Fruit fly (Drosophila melanogaster) whole organism, embryonic: ENCODE results near the gene CG9117.

Source experiments
- Bteb2 ChIP-seq: fragments of 200-800 bp; sonication (Bioruptor generic); optimal IDR thresholded peaks from 2 replicates; lab custom pipeline; 2016; ENCODE audit warnings: missing biosample characterization, missing genetic modification characterization
- CG10431 ChIP-seq: fragments of 200-800 bp; sonication (Bioruptor generic); optimal IDR thresholded peaks from 3 replicates; lab custom pipeline; 2018; ENCODE audit warnings: missing biosample characterization, mild to moderate bottlenecking, missing genetic modification characterization
- CG11560 ChIP-seq: fragments of 200-800 bp; sonication (Bioruptor generic); IDR thresholded peaks from 3 replicates; pipeline ENCODE4 v1.3.6; 2022; ENCODE audit warnings: missing biosample characterization, missing genetic modification characterization
- CG12071 ChIP-seq: fragments of 200-800 bp; sonication (Bioruptor generic); optimal IDR thresholded peaks from 3 replicates; lab custom pipeline; 2018; ENCODE audit warnings: missing biosample characterization, mild to moderate bottlenecking, missing genetic modification characterization
- CG12942 ChIP-seq: fragments of 200-800 bp; sonication (Bioruptor generic); optimal IDR thresholded peaks from 3 replicates; lab custom pipeline; 2016; ENCODE audit warnings: missing biosample characterization, missing genetic modification characterization
- CG14441 ChIP-seq: fragments of 200-800 bp; sonication (Bioruptor generic); IDR thresholded peaks from 2 replicates; pipeline ENCODE4 v1.3.6; 2022; ENCODE audit warnings: missing biosample characterization, missing genetic modification characterization
- CG15011 ChIP-seq: fragments of 200-800 bp; sonication (Bioruptor generic); optimal IDR thresholded peaks from 3 replicates; lab custom pipeline; 2018; ENCODE audit warnings: missing biosample characterization, mild to moderate bottlenecking, missing genetic modification characterization
- CG16815 ChIP-seq: fragments of 200-800 bp; sonication (Bioruptor generic); optimal IDR thresholded peaks from 3 replicates; lab custom pipeline; 2017; ENCODE audit warnings: missing biosample characterization, mild to moderate bottlenecking, missing genetic modification characterization
- CG1792 ChIP-seq: fragments of 200-800 bp; sonication (Bioruptor generic); optimal IDR thresholded peaks from 2 replicates; lab custom pipeline; 2016; ENCODE audit warnings: missing biosample characterization, missing genetic modification characterization
- CG3163 ChIP-seq: fragments of 200-800 bp; sonication (Bioruptor generic); optimal IDR thresholded peaks from 3 replicates; lab custom pipeline; 2016; ENCODE audit warnings: missing biosample characterization, missing genetic modification characterization
- CG34376 ChIP-seq: fragments of 200-800 bp; sonication (Bioruptor generic); optimal IDR thresholded peaks from 2 replicates; lab custom pipeline; 2018; ENCODE audit warnings: missing biosample characterization, mild to moderate bottlenecking, missing genetic modification characterization
- CG4360 ChIP-seq: fragments of 200-800 bp; sonication (Bioruptor generic); IDR thresholded peaks from 2 replicates; pipeline ENCODE4 v1.3.6; 2022; ENCODE audit warnings: missing biosample characterization, missing genetic modification characterization
- CG6791 ChIP-seq: fragments of 200-800 bp; sonication (Bioruptor generic); IDR thresholded peaks from 3 replicates; pipeline ENCODE4 v1.3.6; 2022; ENCODE audit warnings: missing biosample characterization, missing genetic modification characterization; ENCODE audit not compliant: partially characterized antibody
- CG7271 ChIP-seq: fragments of 200-800 bp; sonication (Bioruptor generic); optimal IDR thresholded peaks from 2 replicates; lab custom pipeline; 2018; ENCODE audit warnings: missing biosample characterization, mild to moderate bottlenecking, missing genetic modification characterization, moderate library complexity
- CG7928 ChIP-seq: fragments of 200-800 bp; sonication (Bioruptor generic); optimal IDR thresholded peaks from 2 replicates; lab custom pipeline; 2017; ENCODE audit warnings: missing biosample characterization, mild to moderate bottlenecking, missing genetic modification characterization
- CG8290 ChIP-seq, 3 experiments: fragments of 200-800 bp; sonication (Bioruptor generic); optimal IDR thresholded peaks; 2 replicates each; lab custom pipeline; 2016 to 2019; ENCODE audit warnings: missing biosample characterization in 3 of 3, missing genetic modification characterization in 3 of 3, mild to moderate bottlenecking in 2 of 3, moderate library complexity in 1 of 3
- CG8944 ChIP-seq: fragments of 200-800 bp; sonication (Bioruptor generic); optimal IDR thresholded peaks from 3 replicates; lab custom pipeline; 2016; ENCODE audit warnings: missing biosample characterization, missing genetic modification characterization
- CG9817 ChIP-seq: fragments of 200-800 bp; sonication (Bioruptor generic); optimal IDR thresholded peaks from 2 replicates; lab custom pipeline; 2018; ENCODE audit warnings: missing biosample characterization, mild to moderate bottlenecking, missing genetic modification characterization, moderate library complexity
- CG9876 ChIP-seq: fragments of 200-800 bp; sonication (Bioruptor generic); optimal IDR thresholded peaks from 2 replicates; lab custom pipeline; 2016; ENCODE audit warnings: missing biosample characterization, missing genetic modification characterization
- GATAe ChIP-seq: fragments of 200-800 bp; sonication (Bioruptor generic); conservative IDR thresholded peaks from 2 replicates; pipeline ENCODE4 v1.3.6; 2022; ENCODE audit warnings: missing biosample characterization, missing genetic modification characterization
- H15 ChIP-seq: fragments of 200-800 bp; sonication (Bioruptor generic); IDR thresholded peaks from 3 replicates; pipeline ENCODE4 v1.3.6; 2022; ENCODE audit warnings: missing biosample characterization, missing genetic modification characterization
- MTF-1 ChIP-seq: fragments of 200-800 bp; sonication (Bioruptor generic); optimal IDR thresholded peaks from 2 replicates; lab custom pipeline; 2018; ENCODE audit warnings: missing biosample characterization, mild to moderate bottlenecking, missing genetic modification characterization, borderline replicate concordance
- Mad ChIP-seq: fragments of 200-800 bp; sonication (Bioruptor generic); optimal IDR thresholded peaks from 2 replicates; lab custom pipeline; 2016; ENCODE audit warnings: missing biosample characterization, missing genetic modification characterization
- Max ChIP-seq: fragments of 200-800 bp; sonication (Bioruptor generic); optimal IDR thresholded peaks from 2 replicates; lab custom pipeline; 2016; ENCODE audit warnings: missing biosample characterization, mild to moderate bottlenecking, missing genetic modification characterization
- Mes4 ChIP-seq: fragments of 200-800 bp; sonication (Bioruptor generic); optimal IDR thresholded peaks from 2 replicates; lab custom pipeline; 2016; ENCODE audit warnings: missing biosample characterization, missing genetic modification characterization
- NC2α ChIP-seq: fragments of 200-800 bp; sonication (Bioruptor generic); optimal IDR thresholded peaks from 2 replicates; lab custom pipeline; 2016; ENCODE audit warnings: missing biosample characterization, missing genetic modification characterization
- NK7.1 ChIP-seq: fragments of 200-800 bp; sonication (Bioruptor generic); optimal IDR thresholded peaks from 3 replicates; lab custom pipeline; 2016; ENCODE audit warnings: missing biosample characterization, missing genetic modification characterization
- NfI ChIP-seq: fragments of 200-800 bp; sonication (Bioruptor generic); optimal IDR thresholded peaks from 3 replicates; lab custom pipeline; 2018; ENCODE audit warnings: missing biosample characterization, mild to moderate bottlenecking, missing genetic modification characterization, moderate library complexity
- Stat92E ChIP-seq, 3 experiments: fragments of >200 bp in 2 of 3; fragments of 200-800 bp in 1 of 3; sonication (Bioruptor generic) in 1 of 3; optimal IDR thresholded peaks; 2 replicates each; lab custom pipeline; 2017 to 2019; ENCODE audit warnings: missing biosample characterization in 3 of 3, missing genetic modification characterization in 3 of 3, mild to moderate bottlenecking in 1 of 3, moderate library complexity in 1 of 3
- al ChIP-seq: fragments of 200-800 bp; sonication (Bioruptor generic); IDR thresholded peaks from 2 replicates; pipeline ENCODE4 v1.3.6; 2022; ENCODE audit warnings: missing biosample characterization, missing genetic modification characterization
- amos ChIP-seq: fragments of 200-800 bp; sonication (Bioruptor generic); IDR thresholded peaks from 2 replicates; pipeline ENCODE4 v1.3.6; 2022; ENCODE audit warnings: missing biosample characterization, missing genetic modification characterization; ENCODE audit not compliant: partially characterized antibody
- aop ChIP-seq: fragments of 200-800 bp; sonication (Bioruptor generic); IDR thresholded peaks from 2 replicates; pipeline ENCODE4 v1.3.6; 2022; ENCODE audit warnings: missing biosample characterization, missing genetic modification characterization
- ara ChIP-seq: fragments of 200-800 bp; sonication (Bioruptor generic); IDR thresholded peaks from 2 replicates; pipeline ENCODE4 v1.3.6; 2022; ENCODE audit warnings: missing biosample characterization, missing genetic modification characterization
- bab2 ChIP-seq: fragments of 200-800 bp; sonication (Bioruptor generic); optimal IDR thresholded peaks from 2 replicates; lab custom pipeline; 2016; ENCODE audit warnings: missing biosample characterization, missing genetic modification characterization
- bbx ChIP-seq: fragments of 200-800 bp; sonication (Bioruptor generic); IDR thresholded peaks from 2 replicates; pipeline ENCODE4 v1.3.6; 2022; ENCODE audit warnings: missing biosample characterization, missing genetic modification characterization; ENCODE audit not compliant: partially characterized antibody
- btn ChIP-seq: fragments of 200-800 bp; sonication (Bioruptor generic); optimal IDR thresholded peaks from 2 replicates; lab custom pipeline; 2016; ENCODE audit warnings: missing biosample characterization, missing genetic modification characterization
- ci ChIP-seq: fragments of 200-800 bp; sonication (Bioruptor generic); IDR thresholded peaks from 3 replicates; pipeline ENCODE4 v1.3.6; 2022; ENCODE audit warnings: missing biosample characterization, missing genetic modification characterization
- dmrt99B ChIP-seq: fragments of 200-800 bp; sonication (Bioruptor generic); optimal IDR thresholded peaks from 2 replicates; lab custom pipeline; 2018; ENCODE audit warnings: missing biosample characterization, mild to moderate bottlenecking, missing genetic modification characterization, moderate library complexity
- gcm ChIP-seq: fragments of 200-800 bp; sonication (Bioruptor generic); optimal IDR thresholded peaks from 2 replicates; lab custom pipeline; 2019; ENCODE audit warnings: missing biosample characterization, mild to moderate bottlenecking, missing genetic modification characterization, moderate library complexity
- gro ChIP-seq: fragments of 200-800 bp; sonication (Bioruptor generic); optimal IDR thresholded peaks from 2 replicates; lab custom pipeline; 2016; ENCODE audit warnings: missing biosample characterization, missing genetic modification characterization
- jigr1 ChIP-seq: fragments of 200-800 bp; sonication (Bioruptor generic); IDR thresholded peaks from 3 replicates; pipeline ENCODE4 v1.3.6; 2022; ENCODE audit warnings: missing biosample characterization, missing genetic modification characterization
- lab ChIP-seq: fragments of 200-800 bp; sonication (Bioruptor generic); optimal IDR thresholded peaks from 3 replicates; lab custom pipeline; 2017; ENCODE audit warnings: missing biosample characterization, missing genetic modification characterization, mild to moderate bottlenecking, moderate library complexity, missing genetic modification reagents
- p53 ChIP-seq: fragments of 200-800 bp; sonication (Bioruptor generic); optimal IDR thresholded peaks from 2 replicates; lab custom pipeline; 2016; ENCODE audit warnings: missing biosample characterization, missing genetic modification characterization
- phol ChIP-seq: fragments of 200-800 bp; sonication (Bioruptor generic); optimal IDR thresholded peaks from 3 replicates; lab custom pipeline; 2018; ENCODE audit warnings: missing biosample characterization, mild to moderate bottlenecking, missing genetic modification characterization, moderate library complexity
- rib ChIP-seq: fragments of 200-800 bp; sonication (Bioruptor generic); IDR thresholded peaks from 2 replicates; pipeline ENCODE4 v1.3.6; 2022; ENCODE audit warnings: missing biosample characterization, missing genetic modification characterization
- run ChIP-seq: fragments of 200-800 bp; sonication (Bioruptor generic); optimal IDR thresholded peaks from 3 replicates; lab custom pipeline; 2018; ENCODE audit warnings: missing biosample characterization, mild to moderate bottlenecking, missing genetic modification characterization
- sens ChIP-seq: fragments of 200-800 bp; sonication (Bioruptor generic); peaks from one replicate; lab custom pipeline; 2016; ENCODE audit warnings: missing biosample characterization, missing genetic modification characterization
- sens-2 ChIP-seq: fragments of 200-800 bp; sonication (Bioruptor generic); IDR thresholded peaks from 2 replicates; pipeline ENCODE4 v1.3.6; 2022; ENCODE audit warnings: missing biosample characterization, missing genetic modification characterization
- slbo ChIP-seq: fragments of 200-800 bp; sonication (Bioruptor generic); IDR thresholded peaks from 2 replicates; pipeline ENCODE4 v1.3.6; 2022; ENCODE audit warnings: missing biosample characterization, missing genetic modification characterization
- slp2 ChIP-seq: fragments of 200-800 bp; sonication (Bioruptor generic); optimal IDR thresholded peaks from 2 replicates; lab custom pipeline; 2016; ENCODE audit warnings: missing biosample characterization, missing genetic modification characterization
- sr ChIP-seq: fragments of 200-800 bp; sonication (Bioruptor generic); IDR thresholded peaks from 3 replicates; pipeline ENCODE4 v1.3.6; 2022; ENCODE audit warnings: missing biosample characterization, missing genetic modification characterization

Gene CG9117

dm6 chr2L:5999247-5999646, 38.5 kb downstream of the CG9117 start, which contains the start of gene Kdm5 (continued):
- peak; percentile 58 for TF ChIP-seq CG10431 (GFP tag; lab: Kevin White, UChicago)
- no peak for TF ChIP-seq btn (GFP tag; lab: Kevin White, UChicago)
- TF ChIP-seq slbo (GFP tag; lab: Robert Waterston, UW), result peak; percentile 58
- peak; percentile 19 for TF ChIP-seq CG34376 (GFP tag; lab: Kevin White, UChicago)
- TF ChIP-seq ara (GFP tag; lab: Robert Waterston, UW), result peak; percentile 47; the same call in 1 of the 2 replicates
- TF ChIP-seq GATAe (GFP tag; lab: Robert Waterston, UW), result peak; percentile 92
- peak; percentile 22 for TF ChIP-seq p53 (GFP tag; lab: Kevin White, UChicago)
- TF ChIP-seq al (GFP tag; lab: Robert Waterston, UW), result no peak
- no peak for TF ChIP-seq CG12071 (GFP tag; lab: Kevin White, UChicago)
- no peak for TF ChIP-seq CG16815 (GFP tag; lab: Kevin White, UChicago)
- TF ChIP-seq dmrt99B, result no peak
- TF ChIP-seq lab (GFP tag; lab: Kevin White, UChicago), result peak; percentile 64
- TF ChIP-seq CG8290 (GFP tag; optimal IDR thresholded peaks at IDR 0.05; lab: Kevin White, UChicago), result no peak
- no peak for TF ChIP-seq CG8290 (tag; optimal IDR thresholded peaks at IDR 0.05; lab: Kevin White, UChicago)
- peak; percentile 34; the same call in 1 of the 2 replicates for TF ChIP-seq amos (GFP tag; lab: Robert Waterston, UW)
- TF ChIP-seq H15 (GFP tag; lab: Robert Waterston, UW), result no peak
- TF ChIP-seq ci, result peak; percentile 87
- no peak for TF ChIP-seq CG11560 (tag; lab: Robert Waterston, UW)
- TF ChIP-seq gcm (GFP tag; lab: Kevin White, UChicago), result no peak
- TF ChIP-seq NfI (GFP tag; lab: Kevin White, UChicago), result no peak
- TF ChIP-seq Mad, result no peak
- peak; percentile 16 for TF ChIP-seq CG9876 (GFP tag; lab: Kevin White, UChicago)
- TF ChIP-seq CG14441 (GFP tag; lab: Robert Waterston, UW), result no peak
- TF ChIP-seq CG15011 (GFP tag; lab: Kevin White, UChicago), result no peak
- no peak for TF ChIP-seq sens-2 (GFP tag; lab: Robert Waterston, UW)
- TF ChIP-seq Bteb2 (GFP tag; lab: Kevin White, UChicago), result no peak
- peak; percentile 53 for TF ChIP-seq sens (GFP tag; lab: Kevin White, UChicago)
- peak; percentile 55 for TF ChIP-seq CG6791 (GFP tag; lab: Robert Waterston, UW)
- TF ChIP-seq Stat92E (GFP tag; optimal IDR thresholded peaks at IDR 0.05; lab: Kevin White, UChicago), result peak in 1 of 3 experiments; percentile 4
- TF ChIP-seq CG9817 (tag; lab: Kevin White, UChicago), result peak; percentile 11
- no peak for TF ChIP-seq slp2 (GFP tag; lab: Kevin White, UChicago)
- TF ChIP-seq Mes4 (GFP tag; lab: Kevin White, UChicago), result peak; percentile 14
- TF ChIP-seq CG12942 (GFP tag; lab: Kevin White, UChicago), result no peak
- peak; percentile 22 for TF ChIP-seq gro (GFP tag; lab: Kevin White, UChicago)
- no peak for TF ChIP-seq Max (GFP tag; lab: Kevin White, UChicago)
- no peak for TF ChIP-seq NC2α
- TF ChIP-seq bab2 (GFP tag; lab: Kevin White, UChicago), result no peak
- no peak for TF ChIP-seq sr (GFP tag; lab: Robert Waterston, UW)
- TF ChIP-seq MTF-1 (GFP tag; lab: Kevin White, UChicago), result peak; percentile 30
- TF ChIP-seq jigr1 (GFP tag; lab: Robert Waterston, UW), result no peak
- TF ChIP-seq run (tag; lab: Kevin White, UChicago), result no peak
- TF ChIP-seq rib, result no peak
- TF ChIP-seq CG3163, result no peak
- TF ChIP-seq phol (tag; lab: Kevin White, UChicago), result peak; percentile 70
- TF ChIP-seq CG8944 (GFP tag; lab: Kevin White, UChicago), result peak; percentile 23
- no peak for TF ChIP-seq aop
- TF ChIP-seq CG7928 (GFP tag; lab: Kevin White, UChicago), result no peak
- no peak; the same call in 1 of the 2 replicates for TF ChIP-seq bbx (GFP tag; lab: Robert Waterston, UW)
- TF ChIP-seq CG7271, result no peak
- TF ChIP-seq CG4360 (GFP tag; lab: Robert Waterston, UW), result no peak
- TF ChIP-seq CG1792 (GFP tag; lab: Kevin White, UChicago), result no peak
- no peak for TF ChIP-seq NK7.1 (GFP tag; lab: Kevin White, UChicago)
